Worm (Caenorhabditis elegans) whole organism, L1 larva: ENCODE results near the gene pod-2.

Experiments used
- C34B4.2 ChIP-seq: sonication (generic microtip); optimal IDR thresholded peaks from 2 replicates; lab custom pipeline; 2017; ENCODE audit warnings: mild to moderate bottlenecking, missing genetic modification characterization, missing compliant biosample characterization
- ceh-82 ChIP-seq, 3 experiments: fragments of 150-350 bp in 1 of 3; sonication (generic microtip) in 2 of 3; optimal IDR thresholded peaks; 2 replicates each; lab custom pipeline; 2014 to 2017; ENCODE audit warnings: missing biosample characterization in 3 of 3, missing genetic modification characterization in 3 of 3
- dpl-1 ChIP-seq, 3 experiments: fragments of 150-350 bp in 2 of 3; sonication (generic microtip) in 1 of 3; optimal IDR thresholded peaks; 2 replicates each; lab custom pipeline; 2014 to 2017; ENCODE audit warnings: missing biosample characterization in 3 of 3, missing genetic modification characterization in 3 of 3, missing genetic modification reagents in 3 of 3
- elt-2 ChIP-seq: sonication (generic microtip); optimal IDR thresholded peaks from 2 replicates; lab custom pipeline; 2016; ENCODE audit warnings: missing genetic modification characterization, mild to moderate bottlenecking, inconsistent platforms, missing compliant biosample characterization, missing genetic modification reagents
- elt-3 ChIP-seq, 6 experiments: fragments of 150-350 bp in 1 of 6; sonication (generic microtip); optimal IDR thresholded peaks; 2 replicates each; lab custom pipeline; 2017 to 2018; ENCODE audit warnings: missing biosample characterization in 6 of 6, missing genetic modification characterization in 6 of 6, inconsistent platforms in 1 of 6
- fos-1 ChIP-seq: fragments of 150-350 bp; optimal IDR thresholded peaks from 2 replicates; lab custom pipeline; 2014; ENCODE audit warnings: missing biosample characterization, missing genetic modification characterization
- grh-1 ChIP-seq: fragments of 200-800 bp; sonication (Bioruptor generic); IDR thresholded peaks from 2 replicates; pipeline ENCODE4 v1.3.6; 2022; ENCODE audit warnings: missing genetic modification reagents, missing genetic modification characterization, missing compliant biosample characterization
- hlh-4 ChIP-seq: sonication (generic microtip); optimal IDR thresholded peaks from 2 replicates; lab custom pipeline; 2016; ENCODE audit warnings: mild to moderate bottlenecking, missing genetic modification characterization, missing compliant biosample characterization
- nhr-11 ChIP-seq: fragments of 150-350 bp; optimal IDR thresholded peaks from 2 replicates; lab custom pipeline; 2014; ENCODE audit warnings: missing biosample characterization, missing genetic modification characterization
- skn-1 ChIP-seq: fragments of 150-350 bp; optimal IDR thresholded peaks from 2 replicates; lab custom pipeline; 2014; ENCODE audit warnings: missing biosample characterization, missing genetic modification characterization
- sox-4 ChIP-seq: sonication (generic microtip); optimal IDR thresholded peaks from 2 replicates; lab custom pipeline; 2016; ENCODE audit warnings: missing genetic modification characterization, missing compliant biosample characterization
- tlp-1 ChIP-seq: fragments of 150-350 bp; optimal IDR thresholded peaks from 2 replicates; lab custom pipeline; 2014; ENCODE audit warnings: missing biosample characterization, missing genetic modification characterization
- unc-62 ChIP-seq: fragments of 150-350 bp; optimal IDR thresholded peaks from 2 replicates; lab custom pipeline; 2014; ENCODE audit warnings: missing biosample characterization, missing genetic modification reagents, missing genetic modification characterization
- zag-1 ChIP-seq: fragments of 150-350 bp; optimal IDR thresholded peaks from 2 replicates; lab custom pipeline; 2014; ENCODE audit warnings: missing biosample characterization, missing genetic modification characterization

- TF ChIP-seq nhr-11 (no peak), ceh-82 (tag; optimal IDR thresholded peaks at IDR 0.05; lab: Kevin White, UChicago) (no peak), fos-1 (no peak), elt-2 (tag; lab: Kevin White, UChicago) (no peak), tlp-1 (tag; lab: Kevin White, UChicago) (no peak), dpl-1 (GFP tag; optimal IDR thresholded peaks at IDR 0.05; lab: Kevin White, UChicago) (no peak), hlh-4 (no peak), grh-1 (GFP tag; lab: Robert Waterston, UW) (no peak), zag-1 (no peak), elt-3 (tag; optimal IDR thresholded peaks at IDR 0.05; lab: Kevin White, UChicago) (no peak), sox-4 (tag; lab: Kevin White, UChicago) (no peak), unc-62 (no peak), C34B4.2 (tag; lab: Kevin White, UChicago) (no peak), skn-1 (tag; lab: Kevin White, UChicago) (no peak)
These were observed 35.9 kb upstream of the pod-2 start, which contains the start of gene pho-14 for ce11 chrII:1100719-1101118.
